Worm (Caenorhabditis elegans): Measurements from ENCODE around the gene Y39E4B.13.

The Y39E4B.13 gene

DNA sequence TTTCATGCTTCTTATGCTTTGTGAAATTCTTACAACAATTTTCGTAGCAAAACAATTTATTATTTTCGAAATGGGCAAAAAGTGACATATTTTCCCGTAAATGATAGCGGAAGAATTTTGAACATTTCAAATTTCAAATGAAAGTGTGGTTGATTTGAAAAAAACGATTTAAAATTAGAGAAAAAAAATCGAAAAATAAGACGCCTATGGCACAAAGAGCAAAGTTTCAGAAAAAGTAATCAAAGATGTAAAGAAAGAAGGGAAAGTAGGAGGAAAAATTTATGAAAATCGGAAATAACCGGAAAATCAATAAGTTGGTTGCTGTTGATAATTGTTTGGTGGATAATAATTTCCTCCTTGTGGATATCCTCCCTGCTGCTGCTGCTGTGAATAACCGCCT, 3.5 kb upstream of the Y39E4B.13 start:
- TF ChIP-seq nhr-80 (tag; optimal IDR thresholded peaks at IDR 0.05) (no peak), T26A5.8 (tag; optimal IDR thresholded peaks at IDR 0.05) (no peak), dpff-1 (tag; optimal IDR thresholded peaks at IDR 0.05) (no peak), unc-62 (GFP tag; optimal IDR thresholded peaks at IDR 0.05) (no peak), ets-4 (GFP tag; optimal IDR thresholded peaks at IDR 0.05) (no peak), ZK185.1 (tag; optimal IDR thresholded peaks at IDR 0.05; ENCODE audit: poor library complexity, severe bottlenecking) (no peak), nfyb-1 (GFP tag; IDR thresholded peaks at IDR 0.05) (no peak), akir-1 (GFP tag; optimal IDR thresholded peaks at IDR 0.05) (no peak)

DNA sequence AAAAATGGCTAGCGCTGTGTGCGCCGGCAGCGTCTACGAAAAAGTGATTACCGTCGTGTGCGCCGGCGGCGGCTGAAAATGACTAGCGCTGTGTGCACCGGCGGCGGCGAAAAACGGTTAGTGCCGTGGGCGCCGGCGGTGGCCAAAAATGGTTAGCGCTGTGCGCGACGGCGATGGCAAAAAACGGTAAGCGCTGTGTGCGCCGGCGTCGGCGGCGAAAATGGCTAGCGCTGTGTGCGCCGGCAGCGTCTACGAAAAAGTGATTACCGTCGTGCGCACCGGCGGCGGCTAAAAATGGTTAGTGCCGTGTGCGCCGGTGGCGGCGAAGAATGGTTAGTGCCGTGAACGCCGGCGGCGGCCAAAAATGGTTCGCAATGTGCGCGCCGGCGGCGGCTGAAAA, 1.4 kb downstream of the Y39E4B.13 start:
- TF ChIP-seq sdz-38 (tag; optimal IDR thresholded peaks at IDR 0.05) (no peak), gei-17 (GFP tag; optimal IDR thresholded peaks at IDR 0.05) (no peak), zfh-2 (GFP tag; conservative IDR thresholded peaks at IDR 0.05) (0 out of 2 replicates have a peak, but pooled peaks have one; percentile 43), egl-44 (GFP tag; IDR thresholded peaks at IDR 0.05) (0 out of 2 replicates have a peak, but pooled peaks have one; percentile 9), madf-3 (GFP tag; IDR thresholded peaks at IDR 0.05) (0 out of 2 replicates have a peak, but pooled peaks have one; percentile 61), nfya-2 (GFP tag; IDR thresholded peaks at IDR 0.05) (no peak), C06A6.2 (GFP tag; conservative IDR thresholded peaks at IDR 0.05) (no peak), egrh-3 (GFP tag; IDR thresholded peaks at IDR 0.05) (peak; percentile 59; the same call in 1 of the 2 replicates)

DNA sequence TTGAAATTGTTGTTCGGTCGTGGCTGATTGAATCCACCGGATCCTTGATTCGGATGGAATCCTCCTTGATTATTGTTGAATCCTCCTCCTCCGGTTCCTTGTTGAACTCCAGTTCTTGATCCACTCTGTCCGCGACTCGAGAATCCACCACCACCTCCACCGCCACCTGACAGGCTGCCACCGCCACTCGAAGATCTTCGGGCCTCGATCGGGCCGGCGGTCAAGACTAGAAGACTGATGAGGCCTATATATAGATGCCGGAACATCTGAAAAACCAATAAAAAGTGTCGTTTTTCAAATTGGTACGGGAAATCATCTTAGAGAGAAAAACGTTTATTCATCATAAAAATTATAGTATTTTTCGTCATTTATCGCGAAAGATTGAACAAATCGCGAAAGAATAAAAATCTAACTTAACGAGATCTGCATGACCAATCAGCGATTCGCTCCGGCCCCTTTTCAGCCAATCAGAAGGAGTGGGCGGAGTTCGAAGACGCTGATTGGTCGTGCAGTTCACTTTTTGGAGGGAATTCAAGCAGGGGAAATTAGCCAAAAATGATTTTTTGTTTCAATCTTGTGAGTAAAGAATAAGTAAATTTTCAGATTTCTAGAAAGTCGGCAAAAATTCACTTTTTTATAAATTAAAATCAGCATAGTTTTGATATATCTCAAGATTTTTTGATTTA, 8.4 kb downstream of the Y39E4B.13 start, which contains the start of gene pqn-83:
Gene pqn-83 (minus strand): TSS at position 272 of the 686 bp plus-strand sequence.
- 0 out of 2 replicates have a peak, but pooled peaks have one; percentile 40 for TF ChIP-seq lin-26 (GFP tag; IDR thresholded peaks at IDR 0.05)
- TF ChIP-seq zfh-2 (GFP tag; conservative IDR thresholded peaks at IDR 0.05) = peak; percentile 55; the same call in 1 of the 2 replicates
- no peak for TF ChIP-seq repo-1 (tag; optimal IDR thresholded peaks at IDR 0.05)

DNA sequence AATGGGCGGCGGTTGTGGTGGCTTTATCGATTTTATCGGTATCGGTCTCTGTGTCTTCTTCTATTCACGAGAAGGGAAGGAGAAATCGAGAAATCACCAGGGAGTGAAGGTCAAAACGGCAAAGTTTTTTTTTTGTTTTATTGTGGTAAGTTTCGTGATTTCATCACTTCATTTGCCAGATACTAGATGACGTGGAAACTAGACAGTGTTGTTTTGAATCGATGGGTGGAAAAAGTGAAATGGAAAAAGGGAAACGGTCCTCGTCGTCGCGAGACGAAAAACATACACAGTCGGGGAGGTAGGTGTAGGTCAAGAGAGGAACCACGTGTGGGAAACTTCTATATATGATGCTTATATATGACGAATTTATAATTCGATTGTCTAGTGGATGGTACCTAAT, 10.1 kb downstream of the Y39E4B.13 start:
- TF ChIP-seq let-607 (tag; optimal IDR thresholded peaks at IDR 0.05) = no peak
- TF ChIP-seq madf-6 (GFP tag; IDR thresholded peaks at IDR 0.05) = no peak
- TF ChIP-seq nfyb-1 (GFP tag; IDR thresholded peaks at IDR 0.05) = no peak
- TF ChIP-seq rcor-1 (GFP tag; IDR thresholded peaks at IDR 0.05) = no peak
- no peak for TF ChIP-seq cebp-1 (GFP tag; IDR thresholded peaks at IDR 0.05)
- peak; percentile 62 for TF ChIP-seq cebp-1 (tag; optimal IDR thresholded peaks at IDR 0.05)
- no peak for TF ChIP-seq ztf-25 (GFP tag; IDR thresholded peaks at IDR 0.05)

DNA sequence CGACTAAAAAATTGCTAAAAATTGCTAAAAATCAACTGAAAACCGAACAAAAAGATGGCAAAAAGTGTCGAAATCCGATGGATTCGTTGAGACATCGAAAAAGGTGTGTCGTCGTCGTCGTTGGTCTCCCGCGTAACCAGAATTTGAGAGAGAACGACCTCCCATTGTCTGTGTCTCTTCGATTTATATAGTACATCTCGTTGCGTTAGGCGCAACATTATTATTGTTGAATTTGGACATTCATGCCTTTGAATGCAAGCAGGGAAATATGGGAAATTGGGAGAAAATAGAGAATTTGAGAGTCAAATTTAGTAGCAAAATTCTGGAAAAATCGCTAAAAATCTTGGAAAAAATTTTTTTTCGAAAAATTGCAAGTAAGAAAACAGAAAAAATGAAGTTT, 13.1 kb downstream of the Y39E4B.13 start:
- TF ChIP-seq hmg-1.2 (GFP tag; IDR thresholded peaks at IDR 0.05) = peak; percentile 55; the same call in 1 of the 2 replicates
- TF ChIP-seq F23B12.7 (tag; optimal IDR thresholded peaks at IDR 0.05; ENCODE audit: insufficient read depth) = no peak

DNA sequence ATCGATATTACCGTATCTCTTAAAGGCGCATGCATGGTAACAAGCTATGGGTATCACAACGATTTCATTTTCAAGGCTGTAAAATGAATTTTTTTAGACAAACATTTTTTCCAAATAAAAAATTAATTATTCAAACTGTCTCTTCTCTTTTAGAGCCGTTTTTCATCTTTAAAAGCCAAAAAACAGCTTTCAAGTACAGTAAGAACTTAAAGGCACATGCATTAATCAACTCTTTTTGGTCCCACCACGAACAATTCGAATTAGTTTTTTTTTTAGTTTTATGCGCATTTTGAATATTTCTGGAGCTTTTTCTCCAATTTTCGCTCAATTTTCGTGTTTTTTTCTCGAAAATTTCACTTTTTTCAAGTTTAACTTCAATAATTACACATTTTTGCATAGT, 13.5 kb downstream of the Y39E4B.13 start:
- TF ChIP-seq chd-7 (tag; optimal IDR thresholded peaks at IDR 0.05) (no peak), sdz-38 (tag; optimal IDR thresholded peaks at IDR 0.05) (no peak), ceh-58 (GFP tag; IDR thresholded peaks at IDR 0.05) (no peak), mxl-1 (tag; optimal IDR thresholded peaks at IDR 0.05) (no peak), D2030.7 (GFP tag; IDR thresholded peaks at IDR 0.05) (peak; percentile 65), lir-1 (GFP tag; conservative IDR thresholded peaks at IDR 0.05) (no peak), nfyb-1 (GFP tag; IDR thresholded peaks at IDR 0.05) (no peak), hsf-1 (GFP tag; IDR thresholded peaks at IDR 0.05) (no peak), rpc-1 (optimal IDR thresholded peaks at IDR 0.05) (no peak), rpc-1 (tag; optimal IDR thresholded peaks at IDR 0.05) (no peak), snpc-1.1 (tag; optimal IDR thresholded peaks at IDR 0.05; ENCODE audit: insufficient read depth) (no peak), K11D2.4 (GFP tag; IDR thresholded peaks at IDR 0.05) (no peak), lin-26 (GFP tag; IDR thresholded peaks at IDR 0.05) (no peak), madf-6 (GFP tag; IDR thresholded peaks at IDR 0.05) (peak; percentile 83), lin-54 (GFP tag; optimal IDR thresholded peaks at IDR 0.05) (peak; percentile 37), ceh-40 (GFP tag; IDR thresholded peaks at IDR 0.05) (no peak), athp-1 (tag; optimal IDR thresholded peaks at IDR 0.05) (no peak), F10E7.11 (tag; optimal IDR thresholded peaks at IDR 0.05) (no peak)

All from whole organism, young adult.